Worm (Caenorhabditis elegans) whole organism, L4/young adult: ENCODE data around the gene Y62F5A.10.

Experiments
- W03F9.2 ChIP-seq: fragments of 150-350 bp; optimal IDR thresholded peaks from 2 replicates; lab custom pipeline; 2014; ENCODE audit warnings: missing biosample characterization, missing genetic modification characterization
- him-1 ChIP-seq: sonication (generic microtip); optimal IDR thresholded peaks from 2 replicates; lab custom pipeline; 2016; ENCODE audit warnings: missing genotype, missing genetic modification reagents, missing genetic modification characterization, missing compliant biosample characterization

DNA sequence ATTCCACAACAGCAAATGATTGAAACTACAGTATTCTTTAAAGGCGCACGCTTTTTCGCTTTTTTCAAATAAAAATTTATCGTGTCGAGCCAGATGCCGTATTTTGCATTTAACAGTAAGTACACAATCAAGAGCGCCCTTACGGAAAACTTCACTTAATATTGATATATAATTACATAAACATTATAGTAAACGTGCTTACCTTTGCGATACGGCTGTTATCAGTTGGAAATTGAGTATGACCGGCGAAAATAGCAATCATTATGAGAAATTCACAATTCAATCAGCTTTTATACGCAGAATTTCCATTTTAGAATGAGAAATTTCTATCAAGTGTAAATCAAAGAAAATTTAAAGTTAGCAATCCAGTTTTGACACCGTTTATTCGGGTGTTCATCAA is 21.2 kb upstream of the Y62F5A.10 start, which contains the start of gene B0334.20:
- TF ChIP-seq W03F9.2 (tag; lab: Kevin White, UChicago) (no peak), him-1 (tag; lab: Kevin White, UChicago) (no peak)
